Fruit fly (Drosophila melanogaster): Measurements from ENCODE around the gene CG2898.

CG2898 gene

DNA sequence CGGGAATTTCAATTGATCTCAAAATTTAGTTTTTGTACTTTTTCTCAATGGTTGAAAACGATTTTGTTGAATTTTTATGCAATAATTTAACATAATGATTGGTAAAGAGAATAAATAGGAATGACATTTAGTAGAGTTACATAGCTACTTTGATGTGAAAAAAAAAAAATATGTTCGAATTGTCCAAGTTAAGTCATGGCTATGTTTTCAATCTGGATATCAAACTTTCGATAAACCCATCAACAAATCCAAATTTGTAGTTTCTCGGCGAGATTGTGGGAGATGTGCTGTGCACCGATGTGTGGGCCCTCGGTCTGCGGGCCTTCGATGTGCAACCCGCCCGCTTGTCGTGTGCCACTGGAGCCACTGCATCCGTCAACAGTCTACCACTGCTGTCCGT is at the start of gene CG2898, which contains the start of gene CG32686:
Gene CG2898 (plus strand): TSS at position 159 of the 400 bp plus-strand sequence.
Gene CG32686 (minus strand): TSS at position 101 of the 400 bp plus-strand sequence.
- TF ChIP-seq CG8478 (optimal IDR thresholded peaks at IDR 0.05) (no peak), CTCF (optimal IDR thresholded peaks at IDR 0.05) (no peak)

DNA sequence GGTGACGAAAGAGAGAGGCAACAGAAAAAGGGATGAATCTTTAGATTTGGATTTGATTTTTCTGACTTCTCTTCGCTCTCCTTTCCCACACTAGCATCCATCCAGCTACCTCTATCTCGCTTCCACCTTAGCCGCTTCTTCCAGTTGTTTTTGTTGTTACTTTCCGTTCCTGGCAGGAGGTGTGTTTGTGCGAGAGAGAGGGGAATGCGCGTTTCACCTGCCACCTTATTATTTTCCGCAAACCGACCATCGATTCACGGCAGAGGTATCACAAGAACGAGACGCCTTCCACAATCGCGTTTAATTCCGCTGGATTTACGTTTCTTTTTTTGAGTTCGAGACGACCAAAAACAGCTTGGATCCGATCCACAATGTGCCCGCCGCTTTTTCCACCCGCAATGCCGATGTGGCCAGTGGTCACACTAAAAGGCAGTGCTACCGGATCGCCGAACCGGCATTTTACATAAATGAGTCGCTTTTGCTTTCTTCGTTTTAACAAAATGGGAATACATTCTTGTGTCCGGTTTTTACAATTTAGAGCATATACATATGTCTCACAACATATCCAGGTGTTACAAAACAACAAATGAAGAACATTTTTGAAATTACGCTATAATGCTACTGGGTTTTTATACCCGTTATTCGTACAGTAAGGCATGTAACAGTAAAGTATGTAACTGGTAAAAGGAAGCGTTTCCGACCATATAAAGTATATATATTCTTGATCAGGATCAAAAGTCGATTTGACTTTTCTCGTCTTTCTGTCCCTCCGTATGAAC is 49.4 kb upstream of the CG2898 start, which contains the start of gene alpha-Man-Ia:
Gene alpha-Man-Ia (minus strand): TSS at position 392 of the 779 bp plus-strand sequence.
- no peak for TF ChIP-seq CG8478 (optimal IDR thresholded peaks at IDR 0.05)
- peak in 1 of 2 experiments; percentile 21 for TF ChIP-seq CTCF (optimal IDR thresholded peaks at IDR 0.05)

DNA sequence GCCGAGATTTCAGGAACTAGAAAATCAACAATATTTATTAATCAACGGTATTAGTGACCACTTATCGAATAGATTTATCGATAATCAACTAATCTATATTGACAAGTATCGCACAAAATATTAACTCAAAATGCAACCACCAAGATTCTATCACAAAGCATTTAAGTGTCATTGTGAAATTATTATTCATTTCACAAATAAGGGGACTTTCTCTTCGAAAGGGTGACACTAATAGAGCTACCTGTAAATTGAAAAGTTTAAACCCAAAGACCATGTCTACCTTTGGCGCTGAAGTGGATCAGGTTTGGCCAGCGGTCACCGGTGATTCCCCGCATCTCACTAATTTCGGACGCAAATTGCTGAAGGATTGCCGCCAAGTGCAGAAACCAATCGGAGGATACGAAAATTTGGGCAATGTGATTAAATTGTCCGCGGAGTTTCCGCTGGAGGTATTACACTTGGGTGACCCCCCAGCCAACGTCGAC is 48.8 kb upstream of the CG2898 start, which contains the start of gene CG2909:
Gene CG2909 (plus strand): TSS at position 119 of the 485 bp plus-strand sequence.
- TF ChIP-seq CG8478 (optimal IDR thresholded peaks at IDR 0.05) (no peak), CTCF (optimal IDR thresholded peaks at IDR 0.05) (no peak)

- peak; percentile 39 to 49 for TF ChIP-seq CTCF (optimal IDR thresholded peaks at IDR 0.05)
- TF ChIP-seq CG8478 (optimal IDR thresholded peaks at IDR 0.05), result no peak
Observed at dm6 chrX:10329659-10330289, 45.4 kb upstream of the CG2898 start, which contains the start of gene Gip. Gene Gip (minus strand): TSS chrX:10329872.

dm6 chrX:10331718-10332117 is 43.5 kb upstream of the CG2898 start, which contains the start of gene CG15306:
Gene CG15306 (minus strand): TSS chrX:10331818.
- TF ChIP-seq CG8478 (optimal IDR thresholded peaks at IDR 0.05), result no peak
- no peak for TF ChIP-seq CTCF (optimal IDR thresholded peaks at IDR 0.05)

DNA sequence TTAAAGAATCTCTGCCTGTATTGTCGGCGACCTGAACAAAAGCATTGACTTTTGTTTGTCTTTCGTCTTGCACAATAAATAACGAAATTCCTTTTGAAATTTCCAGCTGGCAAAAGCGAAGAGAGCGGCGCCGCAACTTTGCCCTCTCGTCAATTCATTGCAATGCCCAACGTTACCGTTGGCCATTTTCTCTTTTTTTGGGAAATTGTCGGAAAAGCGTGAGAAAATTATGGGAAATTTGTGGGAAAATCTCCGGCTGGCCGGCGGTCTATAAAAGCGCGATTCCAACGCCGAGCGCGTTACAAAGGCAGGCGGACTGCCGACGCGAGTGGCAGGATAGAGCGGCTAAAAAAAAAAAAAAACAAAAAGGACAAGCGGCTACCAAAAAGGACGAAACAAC is 41.8 kb upstream of the CG2898 start, which contains the start of gene CG43740:
Gene CG43740 (plus strand): TSS at position 301 of the 400 bp plus-strand sequence.
- TF ChIP-seq CG8478 (optimal IDR thresholded peaks at IDR 0.05), result no peak
- TF ChIP-seq CTCF (optimal IDR thresholded peaks at IDR 0.05), result no peak

dm6 chrX:10340492-10340891 is 34.7 kb upstream of the CG2898 start:
- TF ChIP-seq CG8478 (optimal IDR thresholded peaks at IDR 0.05) (no peak), CTCF (optimal IDR thresholded peaks at IDR 0.05) (no peak)

DNA sequence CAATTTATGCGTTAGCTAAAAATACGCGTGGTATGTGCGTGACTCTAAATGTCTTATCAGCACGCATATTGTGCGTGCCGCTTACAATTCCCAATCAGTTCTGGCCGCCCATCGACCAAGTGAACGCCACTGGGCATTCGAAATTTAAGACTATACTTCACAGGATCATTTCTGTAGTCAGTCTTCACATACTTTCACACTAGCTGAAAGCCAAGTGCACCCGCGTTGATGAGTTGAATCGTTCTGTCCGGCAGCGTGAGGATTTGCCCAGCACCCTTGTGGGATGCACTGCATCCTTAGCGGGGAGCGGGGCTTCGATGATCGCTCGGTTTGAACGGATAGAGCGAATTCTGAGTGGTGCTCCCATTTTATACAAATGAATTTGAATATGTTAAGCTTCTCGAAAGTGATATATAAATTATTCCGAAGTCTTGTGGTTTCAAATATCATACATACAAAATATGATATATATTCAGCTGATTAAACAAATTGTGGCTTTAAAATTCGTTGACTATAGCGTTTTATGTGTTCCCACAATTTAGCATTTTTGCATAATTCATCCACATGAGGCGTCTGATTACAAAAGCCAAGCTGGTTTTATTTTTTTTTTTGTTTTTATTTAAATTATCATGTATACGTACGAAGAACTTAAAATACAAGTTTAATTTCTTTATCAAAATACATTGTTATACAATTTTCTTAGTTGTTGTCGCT is 27.0 kb upstream of the CG2898 start:
- no peak for TF ChIP-seq CG8478 (optimal IDR thresholded peaks at IDR 0.05)
- TF ChIP-seq CTCF (optimal IDR thresholded peaks at IDR 0.05), result no peak

DNA sequence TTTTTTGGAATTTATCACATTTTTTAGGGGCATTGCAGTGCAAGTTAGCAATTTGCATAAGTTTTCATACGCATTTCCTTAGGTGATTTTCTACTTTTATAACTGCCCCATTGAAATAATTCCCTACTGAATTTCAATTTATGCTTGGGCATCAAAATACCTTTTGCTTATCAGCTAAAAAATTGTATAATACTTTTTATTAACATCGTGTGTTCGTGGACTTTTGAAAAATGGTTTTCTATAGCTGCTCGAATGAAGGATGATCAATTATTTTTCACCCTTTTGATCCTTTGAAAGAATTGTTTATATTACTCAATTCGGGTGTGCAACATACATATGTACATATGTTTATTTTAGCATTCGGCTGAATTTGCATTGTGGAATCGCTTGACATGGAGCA is 13.0 kb upstream of the CG2898 start:
- no peak for TF ChIP-seq CTCF (optimal IDR thresholded peaks at IDR 0.05)
- TF ChIP-seq CG8478 (optimal IDR thresholded peaks at IDR 0.05), result no peak

- TF ChIP-seq CG8478 (optimal IDR thresholded peaks at IDR 0.05), result no peak
- TF ChIP-seq CTCF (optimal IDR thresholded peaks at IDR 0.05), result no peak
Observed at dm6 chrX:10362557-10363366, 12.4 kb upstream of the CG2898 start.

DNA sequence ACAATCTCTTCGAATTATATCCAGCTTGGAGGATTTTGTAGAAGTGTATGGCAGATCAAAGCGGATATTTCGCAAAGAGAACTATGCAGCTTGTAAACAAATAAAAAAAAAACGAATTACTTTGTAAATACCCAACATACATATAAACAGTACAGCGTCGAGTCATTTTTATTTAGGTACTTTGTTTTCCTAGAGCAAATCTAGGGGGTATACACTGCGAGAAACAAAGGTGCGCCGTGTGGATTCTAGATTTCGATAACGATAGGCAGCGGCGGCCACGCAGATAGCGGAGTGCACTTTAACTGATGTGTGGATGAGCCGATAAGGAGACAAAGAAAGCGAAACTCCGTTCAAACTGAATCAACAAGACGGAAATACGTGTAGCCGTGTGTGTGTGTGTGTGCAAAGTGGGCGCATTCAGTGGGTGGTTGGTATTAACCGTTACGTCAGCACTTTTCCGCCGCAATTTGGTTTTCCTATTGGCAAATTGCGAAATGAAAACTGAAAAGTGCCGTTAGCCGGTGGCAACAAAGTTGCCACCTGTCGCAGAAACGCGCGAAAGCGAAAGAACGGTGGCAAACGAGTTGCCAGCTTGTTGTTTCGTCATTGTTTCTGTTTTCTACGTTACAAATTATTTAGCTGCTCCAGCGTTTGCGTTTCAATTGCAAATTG is 10.5 kb upstream of the CG2898 start:
- no peak for TF ChIP-seq CTCF (optimal IDR thresholded peaks at IDR 0.05)
- TF ChIP-seq CG8478 (optimal IDR thresholded peaks at IDR 0.05), result no peak

- TF ChIP-seq CG8478 (optimal IDR thresholded peaks at IDR 0.05), result no peak
- no peak for TF ChIP-seq CTCF (optimal IDR thresholded peaks at IDR 0.05)
Observed at dm6 chrX:10365748-10366415, 9.3 kb upstream of the CG2898 start.

DNA sequence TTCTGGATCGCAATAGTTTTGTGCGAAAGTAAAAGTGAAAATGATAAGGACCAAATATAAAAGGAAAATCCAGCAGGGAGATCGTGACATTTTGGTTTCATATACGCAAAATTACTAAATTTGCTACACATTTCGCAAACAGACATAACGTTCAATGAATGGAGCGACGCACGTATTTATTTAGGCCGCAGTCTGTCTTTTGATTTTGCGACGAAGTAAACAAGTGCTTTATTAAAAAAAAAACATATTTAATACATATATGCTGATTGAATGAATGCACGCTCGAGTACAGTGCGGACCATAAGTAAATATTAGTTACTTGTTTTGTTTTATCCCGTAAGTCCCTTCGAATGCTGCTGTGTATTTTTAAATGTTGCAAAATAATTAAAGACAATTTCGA is 7.8 kb upstream of the CG2898 start, which contains the start of gene CG32679:
Gene CG32679 (minus strand): TSS at position 101 of the 400 bp plus-strand sequence.
- TF ChIP-seq CTCF (optimal IDR thresholded peaks at IDR 0.05), result no peak
- TF ChIP-seq CG8478 (optimal IDR thresholded peaks at IDR 0.05), result no peak
